Worm (Caenorhabditis elegans) whole organism, late embryonic: ENCODE results near the gene cdc-14.

Experiments
- C08G9.2 ChIP-seq: sonication (generic microtip); optimal IDR thresholded peaks from 2 replicates; lab custom pipeline; 2016; ENCODE audit warnings: mild to moderate bottlenecking, missing genetic modification characterization, moderate library complexity, missing compliant biosample characterization
- F13H6.1 ChIP-seq: sonication (generic microtip); optimal IDR thresholded peaks from 2 replicates; lab custom pipeline; 2016; ENCODE audit warnings: missing genetic modification characterization, missing compliant biosample characterization
- K02D7.2 ChIP-seq: sonication (generic microtip); optimal IDR thresholded peaks from 2 replicates; lab custom pipeline; 2017; ENCODE audit warnings: mild to moderate bottlenecking, missing genetic modification characterization, missing compliant biosample characterization
- ama-1 ChIP-seq: fragments of 150-350 bp; optimal IDR thresholded peaks from 2 replicates; lab custom pipeline; 2014
- ceh-14 ChIP-seq: sonication (generic microtip); optimal IDR thresholded peaks from 2 replicates; lab custom pipeline; 2016; ENCODE audit warnings: missing genotype, missing genetic modification characterization, missing compliant biosample characterization
- ceh-18 ChIP-seq: sonication (generic microtip); optimal IDR thresholded peaks from 2 replicates; lab custom pipeline; 2016; ENCODE audit warnings: missing genetic modification characterization, missing compliant biosample characterization
- ceh-19 ChIP-seq: fragments of 200-800 bp; sonication (Bioruptor generic); optimal IDR thresholded peaks from 2 replicates; lab custom pipeline; 2018; ENCODE audit warnings: mild to moderate bottlenecking, missing genetic modification characterization, missing compliant biosample characterization
- ceh-2 ChIP-seq: sonication (generic microtip); optimal IDR thresholded peaks from 2 replicates; lab custom pipeline; 2016; ENCODE audit warnings: missing genotype, missing genetic modification characterization, missing compliant biosample characterization
- ceh-22 ChIP-seq: sonication (generic microtip); optimal IDR thresholded peaks from 2 replicates; lab custom pipeline; 2017; ENCODE audit warnings: missing biosample characterization, missing genetic modification characterization
- ceh-24 ChIP-seq: sonication (generic microtip); optimal IDR thresholded peaks from 2 replicates; lab custom pipeline; 2016; ENCODE audit warnings: mild to moderate bottlenecking, missing genetic modification characterization, missing compliant biosample characterization
- ceh-30 ChIP-seq: fragments of 150-350 bp; optimal IDR thresholded peaks from 2 replicates; lab custom pipeline; 2014; ENCODE audit warnings: missing biosample characterization, missing genetic modification characterization
- ceh-31 ChIP-seq: sonication (generic microtip); optimal IDR thresholded peaks from 2 replicates; lab custom pipeline; 2016; ENCODE audit warnings: missing genetic modification characterization, missing compliant biosample characterization
- ceh-34 ChIP-seq: sonication (generic microtip); optimal IDR thresholded peaks from 2 replicates; lab custom pipeline; 2016; ENCODE audit warnings: mild to moderate bottlenecking, missing genetic modification characterization, missing compliant biosample characterization
- ceh-45 ChIP-seq: fragments of 200-800 bp; sonication (Bioruptor generic); IDR thresholded peaks from 2 replicates; pipeline ENCODE4 v1.3.6; 2022; ENCODE audit warnings: missing genetic modification reagents, missing genetic modification characterization, missing compliant biosample characterization
- ceh-48 ChIP-seq: sonication (generic microtip); optimal IDR thresholded peaks from 2 replicates; lab custom pipeline; 2016; ENCODE audit warnings: missing genetic modification characterization, inconsistent platforms, missing compliant biosample characterization
- ceh-6 ChIP-seq: fragments of 200-800 bp; sonication (Bioruptor generic); optimal IDR thresholded peaks from 2 replicates; lab custom pipeline; 2018; ENCODE audit warnings: mild to moderate bottlenecking, missing genetic modification characterization, missing compliant biosample characterization
- ceh-9 ChIP-seq: sonication (generic microtip); optimal IDR thresholded peaks from 2 replicates; lab custom pipeline; 2016; ENCODE audit warnings: mild to moderate bottlenecking, missing genetic modification characterization, inconsistent platforms, missing compliant biosample characterization
- che-1 ChIP-seq: sonication (generic microtip); optimal IDR thresholded peaks from 2 replicates; lab custom pipeline; 2016; ENCODE audit warnings: mild to moderate bottlenecking, missing genetic modification characterization, missing compliant biosample characterization
- dmd-4 ChIP-seq: sonication (generic microtip); optimal IDR thresholded peaks from 2 replicates; lab custom pipeline; 2016; ENCODE audit warnings: borderline replicate concordance, missing genetic modification characterization, missing compliant biosample characterization
- elt-2 ChIP-seq: sonication (generic microtip); optimal IDR thresholded peaks from 2 replicates; lab custom pipeline; 2016; ENCODE audit warnings: missing genetic modification reagents, missing genetic modification characterization, missing compliant biosample characterization
- elt-4 ChIP-seq: sonication (generic microtip); optimal IDR thresholded peaks from 2 replicates; lab custom pipeline; 2016; ENCODE audit warnings: missing genetic modification characterization, missing compliant biosample characterization
- ets-4 ChIP-seq: sonication (generic microtip); optimal IDR thresholded peaks from 2 replicates; lab custom pipeline; 2016; ENCODE audit warnings: missing genetic modification characterization, missing compliant biosample characterization
- gmeb-2 ChIP-seq: sonication (generic microtip); optimal IDR thresholded peaks from 2 replicates; lab custom pipeline; 2016; ENCODE audit warnings: missing genetic modification characterization, inconsistent platforms, missing compliant biosample characterization
- hlh-30 ChIP-seq: sonication (generic microtip); optimal IDR thresholded peaks from 2 replicates; lab custom pipeline; 2017; ENCODE audit warnings: antibody characterized with exemption, missing genetic modification characterization, missing compliant biosample characterization; ENCODE audit not compliant: insufficient read depth
- hlh-6 ChIP-seq: sonication (generic microtip); optimal IDR thresholded peaks from 2 replicates; lab custom pipeline; 2016; ENCODE audit warnings: missing genotype, missing genetic modification characterization, missing compliant biosample characterization
- hlh-8 ChIP-seq: sonication (generic microtip); optimal IDR thresholded peaks from 2 replicates; lab custom pipeline; 2016; ENCODE audit warnings: missing genotype, missing genetic modification characterization, missing compliant biosample characterization
- lim-6 ChIP-seq: sonication (generic microtip); optimal IDR thresholded peaks from 2 replicates; lab custom pipeline; 2016; ENCODE audit warnings: missing genetic modification characterization, missing compliant biosample characterization
- lin-11 ChIP-seq: fragments of 200-800 bp; sonication (Bioruptor generic); optimal IDR thresholded peaks from 2 replicates; lab custom pipeline; 2018; ENCODE audit warnings: mild to moderate bottlenecking, missing genetic modification characterization, missing compliant biosample characterization
- madf-2 ChIP-seq: sonication (generic microtip); optimal IDR thresholded peaks from 2 replicates; lab custom pipeline; 2017; ENCODE audit warnings: missing genetic modification characterization, missing compliant biosample characterization
- nfya-1 ChIP-seq: sonication (generic microtip); optimal IDR thresholded peaks from 2 replicates; lab custom pipeline; 2017; ENCODE audit warnings: missing genetic modification characterization, mild to moderate bottlenecking, missing compliant biosample characterization, antibody characterized with exemption, moderate library complexity
- nhr-232 ChIP-seq: sonication (generic microtip); optimal IDR thresholded peaks from 2 replicates; lab custom pipeline; 2016; ENCODE audit warnings: missing genetic modification characterization, missing compliant biosample characterization
- odd-2 ChIP-seq: sonication (generic microtip); optimal IDR thresholded peaks from 2 replicates; lab custom pipeline; 2017; ENCODE audit warnings: antibody characterized with exemption, mild to moderate bottlenecking, missing genetic modification characterization, missing compliant biosample characterization
- pag-3 ChIP-seq: sonication (generic microtip); optimal IDR thresholded peaks from 2 replicates; lab custom pipeline; 2016; ENCODE audit warnings: missing compliant biosample characterization, missing genetic modification characterization, borderline replicate concordance
- pax-1 ChIP-seq: fragments of 150-350 bp; optimal IDR thresholded peaks from 2 replicates; lab custom pipeline; 2014; ENCODE audit warnings: missing biosample characterization, missing genetic modification characterization
- pha-2 ChIP-seq: sonication (generic microtip); optimal IDR thresholded peaks from 2 replicates; lab custom pipeline; 2017; ENCODE audit warnings: mild to moderate bottlenecking, missing genetic modification characterization, missing compliant biosample characterization
- pqm-1 ChIP-seq: sonication (generic microtip); optimal IDR thresholded peaks from 2 replicates; lab custom pipeline; 2016; ENCODE audit warnings: missing genetic modification characterization, missing compliant biosample characterization
- ref-2 ChIP-seq: sonication (generic microtip); optimal IDR thresholded peaks from 2 replicates; lab custom pipeline; 2016; ENCODE audit warnings: missing genetic modification characterization, missing compliant biosample characterization
- rnt-1 ChIP-seq: sonication (generic microtip); optimal IDR thresholded peaks from 2 replicates; lab custom pipeline; 2016; ENCODE audit warnings: missing genetic modification characterization, missing compliant biosample characterization
- sdc-2 ChIP-seq: sonication (generic microtip); optimal IDR thresholded peaks from 2 replicates; lab custom pipeline; 2016; ENCODE audit warnings: missing genotype, missing genetic modification characterization, missing compliant biosample characterization
- sox-2 ChIP-seq: fragments of 200-800 bp; sonication (Bioruptor generic); IDR thresholded peaks from 2 replicates; pipeline ENCODE4 v1.3.6; 2022; ENCODE audit warnings: missing genetic modification reagents, missing genetic modification characterization, missing compliant biosample characterization
- tbx-2 ChIP-seq: sonication (generic microtip); optimal IDR thresholded peaks from 2 replicates; lab custom pipeline; 2016; ENCODE audit warnings: missing genetic modification characterization, missing compliant biosample characterization
- tbx-7 ChIP-seq: sonication (generic microtip); optimal IDR thresholded peaks from 2 replicates; lab custom pipeline; 2016; ENCODE audit warnings: missing genotype, missing genetic modification characterization, missing compliant biosample characterization
- ttx-3 ChIP-seq: sonication (generic microtip); optimal IDR thresholded peaks from 2 replicates; lab custom pipeline; 2016; ENCODE audit warnings: missing genetic modification reagents, missing genetic modification characterization, missing compliant biosample characterization
- unc-42 ChIP-seq: sonication (generic microtip); optimal IDR thresholded peaks from 2 replicates; lab custom pipeline; 2016; ENCODE audit warnings: missing genotype, missing genetic modification characterization, missing compliant biosample characterization
- unc-55 ChIP-seq: sonication (generic microtip); optimal IDR thresholded peaks from 2 replicates; lab custom pipeline; 2017; ENCODE audit warnings: missing biosample characterization, missing genetic modification reagents, missing genetic modification characterization
- zip-5 ChIP-seq: sonication (generic microtip); optimal IDR thresholded peaks from 2 replicates; lab custom pipeline; 2016; ENCODE audit warnings: missing genetic modification characterization, missing compliant biosample characterization
- ztf-16 ChIP-seq: sonication (generic microtip); optimal IDR thresholded peaks from 2 replicates; lab custom pipeline; 2017; ENCODE audit warnings: missing genetic modification characterization, missing compliant biosample characterization

The cdc-14 gene

ce11 chrII:5593377-5593932 lies at the start of gene cdc-14:
Gene cdc-14 (minus strand): TSS chrII:5593427.
- TF ChIP-seq ceh-34 (tag; lab: Kevin White, UChicago) (peak; percentile 69), ceh-14 (no peak), gmeb-2 (tag; lab: Kevin White, UChicago) (no peak), C08G9.2 (tag; lab: Kevin White, UChicago) (no peak), dmd-4 (tag; lab: Kevin White, UChicago) (no peak), unc-42 (tag; lab: Kevin White, UChicago) (peak; percentile 59), ceh-18 (peak; percentile 81), ceh-2 (tag; lab: Kevin White, UChicago) (no peak), K02D7.2 (tag; lab: Kevin White, UChicago) (no peak), pqm-1 (tag; lab: Kevin White, UChicago) (no peak), nfya-1 (tag; lab: Kevin White, UChicago) (peak; percentile 72), F13H6.1 (tag; lab: Kevin White, UChicago) (no peak), unc-55 (GFP tag; lab: Kevin White, UChicago) (peak; percentile 64), tbx-7 (no peak), tbx-2 (tag; lab: Kevin White, UChicago) (peak; percentile 76), hlh-30 (tag; lab: Kevin White, UChicago) (peak; percentile 95), sdc-2 (tag; lab: Kevin White, UChicago) (peak; percentile 33), sox-2 (GFP tag; lab: Robert Waterston, UW) (peak; percentile 18; the same call in 1 of the 2 replicates), ceh-45 (GFP tag; lab: Robert Waterston, UW) (0 out of 2 replicates have a peak, but pooled peaks have one; percentile 24), rnt-1 (tag; lab: Kevin White, UChicago) (peak; percentile 37), pax-1 (tag; lab: Kevin White, UChicago) (no peak), ref-2 (tag; lab: Kevin White, UChicago) (peak; percentile 56), elt-4 (tag; lab: Kevin White, UChicago) (no peak), ceh-48 (tag; lab: Kevin White, UChicago) (no peak), ceh-30 (no peak), pag-3 (tag; lab: Kevin White, UChicago) (no peak), ets-4 (no peak), ama-1 (no peak), che-1 (tag; lab: Kevin White, UChicago) (no peak), ttx-3 (tag; lab: Kevin White, UChicago) (no peak), hlh-8 (tag; lab: Kevin White, UChicago) (peak; percentile 13), ceh-6 (no peak), zip-5 (tag; lab: Kevin White, UChicago) (no peak), hlh-6 (tag; lab: Kevin White, UChicago) (peak; percentile 38), odd-2 (no peak), elt-2 (tag; lab: Kevin White, UChicago) (peak; percentile 57), lin-11 (tag; lab: Kevin White, UChicago) (no peak), ceh-24 (tag; lab: Kevin White, UChicago) (no peak), ceh-31 (peak; percentile 65), ceh-22 (no peak)
- TF ChIP-seq, all 69 proteins: peak for 16

DNA sequence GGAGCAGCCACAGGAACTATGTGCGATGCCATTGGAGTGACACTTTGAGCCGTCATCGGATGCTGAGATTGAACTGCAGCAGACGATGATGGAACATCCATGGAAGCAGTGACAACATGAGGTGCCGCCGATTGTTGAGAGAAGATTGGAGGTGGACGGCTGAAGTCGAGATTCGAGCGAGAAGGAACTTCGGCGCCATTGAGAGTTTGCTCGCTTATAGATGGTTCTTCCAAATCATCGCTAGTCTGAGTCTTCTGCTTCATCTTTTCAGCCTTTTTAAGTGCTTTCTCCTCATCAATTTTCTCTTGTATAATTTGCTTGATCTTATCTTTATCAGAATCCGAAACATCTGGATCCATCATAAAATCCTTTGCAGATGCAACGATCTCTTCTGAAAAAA lies 48.9 kb upstream of the cdc-14 start:
- no peak for TF ChIP-seq tbx-7
- TF ChIP-seq ama-1 = no peak
- TF ChIP-seq hlh-30 (tag; lab: Kevin White, UChicago) = no peak
- TF ChIP-seq ztf-16 (tag; lab: Kevin White, UChicago) = no peak
- no peak for TF ChIP-seq ceh-9 (tag; lab: Kevin White, UChicago)
- no peak for TF ChIP-seq pax-1 (tag; lab: Kevin White, UChicago)
- no peak for TF ChIP-seq ets-4
- TF ChIP-seq nhr-232 (tag; lab: Kevin White, UChicago) = no peak
- no peak for TF ChIP-seq pqm-1 (tag; lab: Kevin White, UChicago)
- TF ChIP-seq pha-2 (tag; lab: Kevin White, UChicago) = no peak
- TF ChIP-seq madf-2 (tag; lab: Kevin White, UChicago) = no peak
- TF ChIP-seq ceh-19 (GFP tag; lab: Kevin White, UChicago) = no peak
- no peak for TF ChIP-seq lim-6 (tag; lab: Kevin White, UChicago)
